ENCODE assay signal across 1 fruit fly cellular context in genomic region chrX:18644890-18645289, dm6.
TF ChIP-seq lines count a peak whose summit lies in the region.

No protein-coding gene starts in this region.

TF ChIP-seq in whole organism, embryonic, 481 proteins besides CTCF, POLR2A, EP300 and RAD21 (continued from another document and continues in another):
- TF ChIP-seq org-1 (GFP tag; optimal IDR thresholded peaks at IDR 0.05; lab: Kevin White, UChicago) (peak; percentile 66), sisA (GFP tag; IDR thresholded peaks at IDR 0.05; lab: Robert Waterston, UW) (peak; percentile 83), pros (GFP tag; optimal IDR thresholded peaks at IDR 0.05; lab: Kevin White, UChicago) (no peak), CG17385 (GFP tag; optimal IDR thresholded peaks at IDR 0.05; lab: Kevin White, UChicago) (peak; percentile 85), gt (GFP tag; IDR thresholded peaks at IDR 0.05; lab: Robert Waterston, UW) (peak; percentile 53; the same call in 1 of the 2 replicates), cad (GFP tag; optimal IDR thresholded peaks at IDR 0.05; lab: Kevin White, UChicago) (no peak), CG9215 (GFP tag; IDR thresholded peaks at IDR 0.05; lab: Robert Waterston, UW) (peak; percentile 59), Hsf (GFP tag; optimal IDR thresholded peaks at IDR 0.05; lab: Kevin White, UChicago) (peak; percentile 74), GATAe (GFP tag; conservative IDR thresholded peaks at IDR 0.05; lab: Robert Waterston, UW) (peak; percentile 91), Doc3 (GFP tag; IDR thresholded peaks at IDR 0.05; lab: Robert Waterston, UW; ENCODE audit: partially characterized antibody) (no peak), caup (GFP tag; optimal IDR thresholded peaks at IDR 0.05; lab: Kevin White, UChicago; ENCODE audit: severe bottlenecking) (peak; percentile 80), Mad (GFP tag; optimal IDR thresholded peaks at IDR 0.05; lab: Kevin White, UChicago) (peak; percentile 51), Oaz (GFP tag; IDR thresholded peaks at IDR 0.05; lab: Robert Waterston, UW) (peak; percentile 30; the same call in 1 of the 2 replicates), CG7786 (GFP tag; optimal IDR thresholded peaks at IDR 0.05; lab: Kevin White, UChicago) (peak; percentile 77), lmd (GFP tag; IDR thresholded peaks at IDR 0.05; lab: Robert Waterston, UW) (peak; percentile 76), gem (tag; optimal IDR thresholded peaks at IDR 0.05; lab: Kevin White, UChicago) (peak; percentile 89), Fer3 (tag; optimal IDR thresholded peaks at IDR 0.05; lab: Kevin White, UChicago) (peak; percentile 88), Ets65A (GFP tag; lab: Kevin White, UChicago) (peak; percentile 28), cato (GFP tag; optimal IDR thresholded peaks at IDR 0.05; lab: Kevin White, UChicago; ENCODE audit: borderline replicate concordance) (peak; percentile 73), CG6683 (GFP tag; optimal IDR thresholded peaks at IDR 0.05; lab: Kevin White, UChicago) (peak; percentile 67), CG4820 (GFP tag; optimal IDR thresholded peaks at IDR 0.05; lab: Kevin White, UChicago) (peak; percentile 79), Hr78 (GFP tag; optimal IDR thresholded peaks at IDR 0.05; lab: Kevin White, UChicago) (peak in 1 of 2 experiments; percentile 53), CG8924 (tag; optimal IDR thresholded peaks at IDR 0.05; lab: Kevin White, UChicago) (peak; percentile 87), stwl (tag; optimal IDR thresholded peaks at IDR 0.05; lab: Kevin White, UChicago) (no peak), CG5180 (GFP tag; optimal IDR thresholded peaks at IDR 0.05; lab: Kevin White, UChicago) (peak; percentile 66), CG3407 (GFP tag; optimal IDR thresholded peaks at IDR 0.05; lab: Kevin White, UChicago) (peak; percentile 68), aop (GFP tag; IDR thresholded peaks at IDR 0.05; lab: Robert Waterston, UW) (0 out of 2 replicates have a peak, but pooled peaks have one; percentile 10), CG11247 (GFP tag; IDR thresholded peaks at IDR 0.05; lab: Robert Waterston, UW) (no peak; the same call in 1 of the 2 replicates), Antp (GFP tag; optimal IDR thresholded peaks at IDR 0.05; lab: Kevin White, UChicago) (peak; percentile 62), CG34224 (GFP tag; IDR thresholded peaks at IDR 0.05; lab: Robert Waterston, UW; ENCODE audit: partially characterized antibody) (no peak), corto (GFP tag; optimal IDR thresholded peaks at IDR 0.05; lab: Kevin White, UChicago) (no peak), CG10321 (GFP tag; IDR thresholded peaks at IDR 0.05; lab: Robert Waterston, UW) (peak; percentile 47), BtbVII (GFP tag; optimal IDR thresholded peaks at IDR 0.05; lab: Kevin White, UChicago) (peak; percentile 85), CG30020 (tag; optimal IDR thresholded peaks at IDR 0.05; lab: Kevin White, UChicago) (peak; percentile 12), CG6854 (GFP tag; optimal IDR thresholded peaks at IDR 0.05; lab: Kevin White, UChicago) (peak; percentile 63), Nf-YC (tag; optimal IDR thresholded peaks at IDR 0.05; lab: Kevin White, UChicago) (peak; percentile 54), CG13624 (GFP tag; optimal IDR thresholded peaks at IDR 0.05; lab: Kevin White, UChicago) (peak; percentile 16), Max (GFP tag; optimal IDR thresholded peaks at IDR 0.05; lab: Kevin White, UChicago) (peak; percentile 74), Adf1 (GFP tag; IDR thresholded peaks at IDR 0.05; lab: Robert Waterston, UW) (0 out of 2 replicates have a peak, but pooled peaks have one; percentile 19), HmgZ (tag; optimal IDR thresholded peaks at IDR 0.05; lab: Kevin White, UChicago) (peak; percentile 82), CG3726 (GFP tag; IDR thresholded peaks at IDR 0.05; lab: Robert Waterston, UW) (no peak), croc (GFP tag; conservative IDR thresholded peaks at IDR 0.05; lab: Robert Waterston, UW) (peak; percentile 63; the same call in 2 of the 3 replicates), pzg (GFP tag; optimal IDR thresholded peaks at IDR 0.05; lab: Kevin White, UChicago) (no peak), CG1832 (GFP tag; optimal IDR thresholded peaks at IDR 0.05; lab: Kevin White, UChicago) (no peak), D19B (GFP tag; optimal IDR thresholded peaks at IDR 0.05; lab: Kevin White, UChicago) (peak; percentile 58), Ada2b (GFP tag; IDR thresholded peaks at IDR 0.05; lab: Robert Waterston, UW) (peak; percentile 72), Fer1 (GFP tag; optimal IDR thresholded peaks at IDR 0.05; lab: Kevin White, UChicago) (peak; percentile 90), ato (GFP tag; IDR thresholded peaks at IDR 0.05; lab: Robert Waterston, UW; ENCODE audit: partially characterized antibody) (no peak), NFAT (GFP tag; IDR thresholded peaks at IDR 0.05; lab: Robert Waterston, UW) (peak; percentile 36; the same call in 1 of the 2 replicates), Sry-δ (GFP tag; optimal IDR thresholded peaks at IDR 0.05; lab: Kevin White, UChicago) (peak; percentile 33), CG6765 (GFP tag; optimal IDR thresholded peaks at IDR 0.05; lab: Kevin White, UChicago) (peak; percentile 52), CG8089 (GFP tag; optimal IDR thresholded peaks at IDR 0.05; lab: Kevin White, UChicago) (peak; percentile 72), chm (GFP tag; IDR thresholded peaks at IDR 0.05; lab: Robert Waterston, UW) (peak; percentile 70; the same call in 1 of the 2 replicates), Aef1 (GFP tag; IDR thresholded peaks at IDR 0.05; lab: Robert Waterston, UW) (no peak; the same call in 1 of the 3 replicates), ac (GFP tag; optimal IDR thresholded peaks at IDR 0.05; lab: Kevin White, UChicago) (peak; percentile 19), CG7372 (GFP tag; IDR thresholded peaks at IDR 0.05; lab: Robert Waterston, UW) (peak; percentile 60; the same call in 1 of the 2 replicates), ci (GFP tag; IDR thresholded peaks at IDR 0.05; lab: Robert Waterston, UW) (peak; percentile 88), bbx (GFP tag; IDR thresholded peaks at IDR 0.05; lab: Robert Waterston, UW; ENCODE audit: partially characterized antibody) (no peak), CG11085 (GFP tag; IDR thresholded peaks at IDR 0.05; lab: Robert Waterston, UW) (no peak; the same call in none of the 2 replicates), Atf3 (GFP tag; optimal IDR thresholded peaks at IDR 0.05; lab: Kevin White, UChicago) (peak; percentile 59), hth (optimal IDR thresholded peaks at IDR 0.05; lab: Kevin White, UChicago) (no peak), CG34376 (GFP tag; optimal IDR thresholded peaks at IDR 0.05; lab: Kevin White, UChicago) (peak; percentile 57), CG12155 (GFP tag; optimal IDR thresholded peaks at IDR 0.05; lab: Kevin White, UChicago) (peak; percentile 58), CG12769 (tag; optimal IDR thresholded peaks at IDR 0.05; lab: Kevin White, UChicago) (peak; percentile 87), CG32772 (GFP tag; IDR thresholded peaks at IDR 0.05; lab: Robert Waterston, UW) (peak; percentile 80), Dp (GFP tag; optimal IDR thresholded peaks at IDR 0.05; lab: Kevin White, UChicago) (no peak), CG2129 (GFP tag; IDR thresholded peaks at IDR 0.05; lab: Robert Waterston, UW; ENCODE audit: partially characterized antibody) (no peak), Six4 (GFP tag; optimal IDR thresholded peaks at IDR 0.05; lab: Kevin White, UChicago) (peak; percentile 76), CG4360 (GFP tag; IDR thresholded peaks at IDR 0.05; lab: Robert Waterston, UW) (0 out of 2 replicates have a peak, but pooled peaks have one; percentile 33), kni (GFP tag; optimal IDR thresholded peaks at IDR 0.05; lab: Kevin White, UChicago) (peak; percentile 8), Poxn (GFP tag; IDR thresholded peaks at IDR 0.05; lab: Robert Waterston, UW) (0 out of 2 replicates have a peak, but pooled peaks have one; percentile 48), zen (tag; optimal IDR thresholded peaks at IDR 0.05; lab: Kevin White, UChicago) (peak; percentile 77), C15 (GFP tag; IDR thresholded peaks at IDR 0.05; lab: Robert Waterston, UW) (no peak), crp (GFP tag; optimal IDR thresholded peaks at IDR 0.05; lab: Kevin White, UChicago) (peak in 1 of 2 experiments; percentile 16), CG14860 (GFP tag; IDR thresholded peaks at IDR 0.05; lab: Robert Waterston, UW; ENCODE audit: partially characterized antibody) (no peak), CG9876 (GFP tag; optimal IDR thresholded peaks at IDR 0.05; lab: Kevin White, UChicago) (no peak), nmo (GFP tag; optimal IDR thresholded peaks at IDR 0.05; lab: Kevin White, UChicago) (peak; percentile 86), Gsc (GFP tag; IDR thresholded peaks at IDR 0.05; lab: Robert Waterston, UW) (no peak), Spps (tag; optimal IDR thresholded peaks at IDR 0.05; lab: Kevin White, UChicago) (peak; percentile 44), Hr39 (optimal IDR thresholded peaks at IDR 0.05; lab: Kevin White, UChicago) (no peak), bsh (GFP tag; optimal IDR thresholded peaks at IDR 0.05; lab: Kevin White, UChicago) (peak in 1 of 2 experiments; percentile 90), CG17361 (GFP tag; IDR thresholded peaks at IDR 0.05; lab: Robert Waterston, UW) (peak; percentile 82), zen2 (GFP tag; IDR thresholded peaks at IDR 0.05; lab: Robert Waterston, UW; ENCODE audit: partially characterized antibody) (no peak), CG12744 (GFP tag; optimal IDR thresholded peaks at IDR 0.05; lab: Kevin White, UChicago) (peak; percentile 48), CG14441 (GFP tag; IDR thresholded peaks at IDR 0.05; lab: Robert Waterston, UW) (peak; percentile 81), NC2β (GFP tag; optimal IDR thresholded peaks at IDR 0.05; lab: Kevin White, UChicago) (peak; percentile 67), tin (GFP tag; optimal IDR thresholded peaks at IDR 0.05; lab: Kevin White, UChicago) (peak; percentile 80), CG9727 (GFP tag; optimal IDR thresholded peaks at IDR 0.05; lab: Kevin White, UChicago) (peak; percentile 75), ind (GFP tag; optimal IDR thresholded peaks at IDR 0.05; lab: Kevin White, UChicago) (peak; percentile 86), fru (optimal IDR thresholded peaks at IDR 0.05; lab: Kevin White, UChicago) (no peak), CG12236 (GFP tag; optimal IDR thresholded peaks at IDR 0.05; lab: Kevin White, UChicago) (no peak), CG10654 (GFP tag; optimal IDR thresholded peaks at IDR 0.05; lab: Kevin White, UChicago) (peak; percentile 56), CG10462 (GFP tag; optimal IDR thresholded peaks at IDR 0.05; lab: Kevin White, UChicago) (peak; percentile 58), run (tag; optimal IDR thresholded peaks at IDR 0.05; lab: Kevin White, UChicago) (peak; percentile 71), Optix (GFP tag; IDR thresholded peaks at IDR 0.05; lab: Robert Waterston, UW) (peak; percentile 74), HLH4C (GFP tag; IDR thresholded peaks at IDR 0.05; lab: Robert Waterston, UW; ENCODE audit: partially characterized antibody) (no peak), crol (GFP tag; IDR thresholded peaks at IDR 0.05; lab: Robert Waterston, UW) (no peak), Chrac-16 (GFP tag; optimal IDR thresholded peaks at IDR 0.05; lab: Kevin White, UChicago) (peak; percentile 77), CG14710 (tag; optimal IDR thresholded peaks at IDR 0.05; lab: Kevin White, UChicago) (peak; percentile 66), Hmr (GFP tag; optimal IDR thresholded peaks at IDR 0.05; lab: Kevin White, UChicago) (peak; percentile 83), ERR (GFP tag; optimal IDR thresholded peaks at IDR 0.05; lab: Kevin White, UChicago) (peak; percentile 54), br (optimal IDR thresholded peaks at IDR 0.05; lab: Kevin White, UChicago) (no peak), Dbx (GFP tag; IDR thresholded peaks at IDR 0.05; lab: Robert Waterston, UW) (peak; percentile 64; the same call in 2 of the 3 replicates), H2.0 (GFP tag; IDR thresholded peaks at IDR 0.05; lab: Robert Waterston, UW) (peak; percentile 68), jing (GFP tag; optimal IDR thresholded peaks at IDR 0.05; lab: Kevin White, UChicago) (peak; percentile 64), CG10209 (GFP tag; optimal IDR thresholded peaks at IDR 0.05; lab: Kevin White, UChicago) (peak; percentile 80), Xbp1 (GFP tag; optimal IDR thresholded peaks at IDR 0.05; lab: Kevin White, UChicago) (peak; percentile 85), CG9932 (GFP tag; IDR thresholded peaks at IDR 0.05; lab: Robert Waterston, UW) (peak; percentile 63), Fer2 (tag; optimal IDR thresholded peaks at IDR 0.05; lab: Kevin White, UChicago) (peak; percentile 70), CG3281 (GFP tag; optimal IDR thresholded peaks at IDR 0.05; lab: Kevin White, UChicago) (peak; percentile 82), E2f2 (GFP tag; IDR thresholded peaks at IDR 0.05; lab: Robert Waterston, UW) (peak; percentile 53; the same call in 1 of the 2 replicates), CG7271 (tag; optimal IDR thresholded peaks at IDR 0.05; lab: Kevin White, UChicago) (peak; percentile 32), CG12659 (GFP tag; optimal IDR thresholded peaks at IDR 0.05; lab: Kevin White, UChicago) (peak; percentile 84), Ssrp (tag; optimal IDR thresholded peaks at IDR 0.05; lab: Kevin White, UChicago) (peak; percentile 81), Lhr (GFP tag; optimal IDR thresholded peaks at IDR 0.05; lab: Kevin White, UChicago) (peak; percentile 30), CG13287 (GFP tag; IDR thresholded peaks at IDR 0.05; lab: Robert Waterston, UW; ENCODE audit: partially characterized antibody) (no peak), emc (GFP tag; optimal IDR thresholded peaks at IDR 0.05; lab: Kevin White, UChicago) (peak; percentile 20), CG30403 (GFP tag; optimal IDR thresholded peaks at IDR 0.05; lab: Kevin White, UChicago) (peak; percentile 79), fd3F (GFP tag; optimal IDR thresholded peaks at IDR 0.05; lab: Kevin White, UChicago) (peak; percentile 67), sc (optimal IDR thresholded peaks at IDR 0.05; lab: Kevin White, UChicago) (no peak), sc (GFP tag; optimal IDR thresholded peaks at IDR 0.05; lab: Kevin White, UChicago) (peak; percentile 65), Meics (GFP tag; optimal IDR thresholded peaks at IDR 0.05; lab: Kevin White, UChicago) (peak; percentile 84), Rfx (GFP tag; IDR thresholded peaks at IDR 0.05; lab: Robert Waterston, UW) (peak; percentile 78), CG12219 (GFP tag; optimal IDR thresholded peaks at IDR 0.05; lab: Kevin White, UChicago) (peak; percentile 87), twi (tag; optimal IDR thresholded peaks at IDR 0.05; lab: Kevin White, UChicago) (peak; percentile 60), HLHmδ (GFP tag; optimal IDR thresholded peaks at IDR 0.05; lab: Kevin White, UChicago) (no peak), fu2 (GFP tag; optimal IDR thresholded peaks at IDR 0.05; lab: Kevin White, UChicago) (peak; percentile 59), Atf-2 (GFP tag; optimal IDR thresholded peaks at IDR 0.05; lab: Kevin White, UChicago) (peak; percentile 22)
